Worm (Caenorhabditis elegans): ENCODE results near the gene srbc-56.
A peak's percentile ranks its signal among the peaks of the same experiment; 100 is the strongest.

DNA sequence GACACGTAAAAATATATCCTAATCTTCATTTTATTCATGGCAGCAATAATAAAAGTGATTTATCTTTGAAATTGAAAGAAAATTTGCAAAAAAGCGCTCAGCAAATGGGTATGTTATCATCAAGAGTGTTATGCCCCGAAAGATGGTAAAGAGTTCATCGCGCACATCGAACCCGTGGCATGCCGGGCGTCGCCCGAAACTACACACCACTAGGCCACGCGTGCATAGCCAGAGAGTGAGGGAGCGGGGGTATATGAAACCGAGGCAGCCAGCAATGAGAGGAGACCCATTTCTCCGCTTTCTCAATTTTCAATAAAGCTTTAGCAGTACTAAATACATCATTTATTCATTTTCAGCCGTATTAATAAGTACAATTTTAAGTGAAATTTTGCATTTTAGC, 42.3 kb upstream of the srbc-56 start:
- TF ChIP-seq elt-1 (tag; optimal IDR thresholded peaks at IDR 0.05; ENCODE audit: borderline replicate concordance, insufficient read depth) (peak; percentile 44), snpc-4 (tag; optimal IDR thresholded peaks at IDR 0.05) (no peak), unc-62 (GFP tag; optimal IDR thresholded peaks at IDR 0.05) (peak; percentile 85), mab-5 (tag; optimal IDR thresholded peaks at IDR 0.05) (no peak), nhr-76 (tag; optimal IDR thresholded peaks at IDR 0.05) (peak; percentile 68), pha-4 (tag; optimal IDR thresholded peaks at IDR 0.05) (peak; percentile 73), elt-3 (tag; optimal IDR thresholded peaks at IDR 0.05) (no peak), ham-2 (GFP tag; optimal IDR thresholded peaks at IDR 0.05) (peak; percentile 99), ztf-11 (tag; optimal IDR thresholded peaks at IDR 0.05) (peak; percentile 82), sptf-1 (tag; optimal IDR thresholded peaks at IDR 0.05) (peak; percentile 99), ces-1 (GFP tag; optimal IDR thresholded peaks at IDR 0.05) (no peak), mls-2 (tag; optimal IDR thresholded peaks at IDR 0.05) (peak; percentile 100), unc-39 (tag; optimal IDR thresholded peaks at IDR 0.05) (peak; percentile 84)

All from whole organism, mixed stage, embryonic.